Fruit fly (Drosophila melanogaster) S2 (cell line): Measurements from ENCODE around the gene Sap130.

Experiments
- CG8478 ChIP-seq: fragments of >200 bp; optimal IDR thresholded peaks from 2 replicates; lab custom pipeline; 2018
- CTCF ChIP-seq, 2 experiments: fragments of >200 bp; optimal IDR thresholded peaks; 2 replicates each; lab custom pipeline; 2018

dm6 chr3L:12833354-12833753, 27.7 kb downstream of the Sap130 start:
- no peak for TF ChIP-seq CTCF (optimal IDR thresholded peaks at IDR 0.05; lab: Kevin White, UChicago)
- TF ChIP-seq CG8478 (lab: Kevin White, UChicago), result no peak
